Worm (Caenorhabditis elegans): ENCODE results near the gene K08D8.4.

K08D8.4 gene

ce11 chrIV:12899392-12899791, 10.4 kb downstream of the K08D8.4 start, which contains the start of gene K08D8.9:
Gene K08D8.9, plus strand, starts transcription at chrIV:12899692.
- TF ChIP-seq sdc-2 (tag; optimal IDR thresholded peaks at IDR 0.05) (no peak), lin-11 (tag; optimal IDR thresholded peaks at IDR 0.05) (no peak), ceh-24 (tag; optimal IDR thresholded peaks at IDR 0.05) (no peak), K09A11.1 (tag; optimal IDR thresholded peaks at IDR 0.05; ENCODE audit: insufficient read depth) (no peak), pag-3 (tag; optimal IDR thresholded peaks at IDR 0.05; ENCODE audit: borderline replicate concordance) (no peak), npax-4 (tag; optimal IDR thresholded peaks at IDR 0.05) (no peak), hlh-6 (tag; optimal IDR thresholded peaks at IDR 0.05) (no peak), ets-4 (tag; optimal IDR thresholded peaks at IDR 0.05) (no peak), ceh-19 (GFP tag; optimal IDR thresholded peaks at IDR 0.05) (no peak), ceh-14 (tag; optimal IDR thresholded peaks at IDR 0.05) (no peak), elt-2 (tag; optimal IDR thresholded peaks at IDR 0.05) (no peak)

- TF ChIP-seq npax-4 (tag; optimal IDR thresholded peaks at IDR 0.05) (no peak), madf-2 (tag; optimal IDR thresholded peaks at IDR 0.05) (no peak), syd-9 (tag; optimal IDR thresholded peaks at IDR 0.05) (no peak), ceh-14 (tag; optimal IDR thresholded peaks at IDR 0.05) (no peak), odd-2 (tag; optimal IDR thresholded peaks at IDR 0.05) (no peak), pqm-1 (tag; optimal IDR thresholded peaks at IDR 0.05) (no peak)
Observed at ce11 chrIV:12898823-12899222, 11.0 kb downstream of the K08D8.4 start.

ce11 chrIV:12897146-12897545, 12.7 kb downstream of the K08D8.4 start:
- TF ChIP-seq elt-4 (tag; optimal IDR thresholded peaks at IDR 0.05) (no peak), pax-1 (tag; optimal IDR thresholded peaks at IDR 0.05) (no peak), hlh-15 (tag; optimal IDR thresholded peaks at IDR 0.05) (no peak), fkh-10 (GFP tag; optimal IDR thresholded peaks at IDR 0.05) (no peak), K09A11.1 (tag; optimal IDR thresholded peaks at IDR 0.05; ENCODE audit: insufficient read depth) (no peak)

ce11 chrIV:12896371-12896882, 13.4 kb downstream of the K08D8.4 start, which contains the start of gene K08D8.7:
Gene K08D8.7, plus strand, starts transcription at chrIV:12896832.
- TF ChIP-seq tbx-2 (tag; optimal IDR thresholded peaks at IDR 0.05): no peak
- no peak for TF ChIP-seq nhr-11 (tag; optimal IDR thresholded peaks at IDR 0.05)
- TF ChIP-seq hlh-8 (tag; optimal IDR thresholded peaks at IDR 0.05): no peak
- no peak for TF ChIP-seq dmd-4 (tag; optimal IDR thresholded peaks at IDR 0.05; ENCODE audit: borderline replicate concordance)
- no peak for TF ChIP-seq hlh-15 (tag; optimal IDR thresholded peaks at IDR 0.05)
- no peak for TF ChIP-seq syd-9 (tag; optimal IDR thresholded peaks at IDR 0.05)
- no peak for TF ChIP-seq ahr-1 (tag; optimal IDR thresholded peaks at IDR 0.05)
- no peak for TF ChIP-seq pax-1 (tag; optimal IDR thresholded peaks at IDR 0.05)
- no peak for TF ChIP-seq elt-4 (tag; optimal IDR thresholded peaks at IDR 0.05)
- TF ChIP-seq tbx-7 (tag; optimal IDR thresholded peaks at IDR 0.05): no peak
- no peak for TF ChIP-seq zip-5 (tag; optimal IDR thresholded peaks at IDR 0.05)
- no peak for TF ChIP-seq pha-4 (tag; optimal IDR thresholded peaks at IDR 0.05)

- TF ChIP-seq pax-1 (tag; optimal IDR thresholded peaks at IDR 0.05) (no peak), che-1 (tag; optimal IDR thresholded peaks at IDR 0.05) (no peak), ceh-18 (tag; optimal IDR thresholded peaks at IDR 0.05) (no peak), unc-55 (GFP tag; optimal IDR thresholded peaks at IDR 0.05) (no peak), odd-2 (tag; optimal IDR thresholded peaks at IDR 0.05) (no peak), ceh-19 (GFP tag; optimal IDR thresholded peaks at IDR 0.05) (no peak), syd-9 (tag; optimal IDR thresholded peaks at IDR 0.05) (no peak), ceh-48 (tag; optimal IDR thresholded peaks at IDR 0.05) (no peak), ceh-6 (GFP tag; optimal IDR thresholded peaks at IDR 0.05) (no peak), T23F11.4 (GFP tag; optimal IDR thresholded peaks at IDR 0.05) (no peak), unc-86 (tag; optimal IDR thresholded peaks at IDR 0.05) (no peak), fkh-6 (tag; optimal IDR thresholded peaks at IDR 0.05) (no peak)
Observed at ce11 chrIV:12894996-12895395, 14.8 kb downstream of the K08D8.4 start, which contains the start of gene K08D8.11. Gene K08D8.11, plus strand, starts transcription at chrIV:12895296.

Data from whole organism, late embryonic.